Worm (Caenorhabditis elegans) whole organism, midembryonic: Measurements from ENCODE around the gene F59G1.4.

Source experiments
- T22C8.4 ChIP-seq: fragments of 200-800 bp; sonication (Bioruptor generic); IDR thresholded peaks from 2 replicates; pipeline ENCODE4 v1.3.6; 2022; ENCODE audit warnings: missing genetic modification characterization, missing compliant biosample characterization
- cog-1 ChIP-seq: sonication (generic microtip); optimal IDR thresholded peaks from 2 replicates; lab custom pipeline; 2016; ENCODE audit warnings: missing genetic modification characterization, missing compliant biosample characterization
- klf-2 ChIP-seq: fragments of 200-800 bp; sonication (Bioruptor generic); conservative IDR thresholded peaks from 2 replicates; pipeline ENCODE4 v1.3.6; 2022; ENCODE audit warnings: missing genetic modification reagents, missing genetic modification characterization, missing compliant biosample characterization
- ref-1 ChIP-seq: fragments of 200-800 bp; sonication (Bioruptor generic); conservative IDR thresholded peaks from 2 replicates; pipeline ENCODE4 v1.3.6; 2022; ENCODE audit warnings: missing genetic modification reagents, missing genetic modification characterization, missing compliant biosample characterization
- tab-1 ChIP-seq: fragments of 200-800 bp; sonication (Bioruptor generic); IDR thresholded peaks from 2 replicates; pipeline ENCODE4 v1.3.6; 2022; ENCODE audit warnings: missing genetic modification characterization, missing compliant biosample characterization
- ztf-23 ChIP-seq: fragments of 200-800 bp; sonication (Bioruptor generic); IDR thresholded peaks from 2 replicates; pipeline ENCODE4 v1.3.6; 2022; ENCODE audit warnings: missing genetic modification reagents, missing genetic modification characterization, missing compliant biosample characterization
- ztf-29 ChIP-seq: fragments of 200-800 bp; sonication (Bioruptor generic); IDR thresholded peaks from 2 replicates; pipeline ENCODE4 v1.3.6; 2022; ENCODE audit warnings: missing genetic modification reagents, missing genetic modification characterization, missing compliant biosample characterization

- TF ChIP-seq klf-2 (GFP tag; lab: Robert Waterston, UW): no peak
- TF ChIP-seq tab-1 (GFP tag; lab: Robert Waterston, UW): no peak
- no peak for TF ChIP-seq ztf-23 (GFP tag; lab: Robert Waterston, UW)
- no peak for TF ChIP-seq ref-1 (GFP tag; lab: Robert Waterston, UW)
- no peak for TF ChIP-seq cog-1 (tag; lab: Kevin White, UChicago)
- TF ChIP-seq ztf-29 (GFP tag; lab: Robert Waterston, UW): no peak
- TF ChIP-seq T22C8.4 (GFP tag; lab: Robert Waterston, UW): no peak
Measured at ce11 chrII:5913897-5914296, 17.9 kb downstream of the F59G1.4 start.
